Fruit fly (Drosophila melanogaster) whole organism, embryonic: ENCODE results near the gene CG14147.

Source experiments
- Asciz ChIP-seq: fragments of 200-800 bp; sonication (Bioruptor generic); optimal IDR thresholded peaks from 2 replicates; lab custom pipeline; 2017; ENCODE audit warnings: missing biosample characterization, mild to moderate bottlenecking, missing genetic modification characterization, missing genetic modification reagents
- Atf-2 ChIP-seq: fragments of 200-800 bp; sonication (Bioruptor generic); optimal IDR thresholded peaks from 2 replicates; lab custom pipeline; 2016; ENCODE audit warnings: missing biosample characterization, missing genetic modification characterization
- Bteb2 ChIP-seq: fragments of 200-800 bp; sonication (Bioruptor generic); optimal IDR thresholded peaks from 2 replicates; lab custom pipeline; 2016; ENCODE audit warnings: missing biosample characterization, missing genetic modification characterization
- CG11085 ChIP-seq: fragments of 200-800 bp; sonication (Bioruptor generic); IDR thresholded peaks from 2 replicates; pipeline ENCODE4 v1.3.6; 2022; ENCODE audit warnings: missing biosample characterization, missing genetic modification characterization
- CG11398 ChIP-seq: fragments of 200-800 bp; sonication (Bioruptor generic); optimal IDR thresholded peaks from 2 replicates; lab custom pipeline; 2016; ENCODE audit warnings: missing biosample characterization, missing genetic modification characterization
- CG11723 ChIP-seq: fragments of 200-800 bp; sonication (Bioruptor generic); optimal IDR thresholded peaks from 2 replicates; lab custom pipeline; 2017; ENCODE audit warnings: missing biosample characterization, mild to moderate bottlenecking, missing genetic modification characterization
- CG12219 ChIP-seq: fragments of 200-800 bp; sonication (Bioruptor generic); optimal IDR thresholded peaks from 3 replicates; lab custom pipeline; 2018; ENCODE audit warnings: missing biosample characterization, mild to moderate bottlenecking, missing genetic modification characterization
- CG1233 ChIP-seq: fragments of 200-800 bp; sonication (Bioruptor generic); optimal IDR thresholded peaks from 4 replicates; lab custom pipeline; 2018; ENCODE audit warnings: missing biosample characterization, mild to moderate bottlenecking, missing genetic modification characterization
- CG12659 ChIP-seq: fragments of 200-800 bp; sonication (Bioruptor generic); optimal IDR thresholded peaks from 3 replicates; lab custom pipeline; 2017; ENCODE audit warnings: mild to moderate bottlenecking, missing biosample characterization, missing genetic modification reagents, missing genetic modification characterization
- CG13287 ChIP-seq: fragments of 200-800 bp; sonication (Bioruptor generic); IDR thresholded peaks from 2 replicates; pipeline ENCODE4 v1.3.6; 2022; ENCODE audit warnings: missing biosample characterization, missing genetic modification characterization; ENCODE audit not compliant: partially characterized antibody
- CG15601 ChIP-seq: fragments of 200-800 bp; sonication (Bioruptor generic); optimal IDR thresholded peaks from 3 replicates; lab custom pipeline; 2019; ENCODE audit warnings: missing biosample characterization, mild to moderate bottlenecking, missing genetic modification characterization, moderate library complexity
- CG16813 ChIP-seq: fragments of 200-800 bp; sonication (Bioruptor generic); IDR thresholded peaks from 3 replicates; pipeline ENCODE4 v1.3.6; 2022; ENCODE audit warnings: missing biosample characterization, missing genetic modification characterization; ENCODE audit not compliant: partially characterized antibody
- CG17385 ChIP-seq: fragments of 200-800 bp; sonication (Bioruptor generic); optimal IDR thresholded peaks from 3 replicates; lab custom pipeline; 2018; ENCODE audit warnings: missing biosample characterization, mild to moderate bottlenecking, missing genetic modification characterization
- CG3163 ChIP-seq: fragments of 200-800 bp; sonication (Bioruptor generic); optimal IDR thresholded peaks from 3 replicates; lab custom pipeline; 2016; ENCODE audit warnings: missing biosample characterization, missing genetic modification characterization
- CG6175 ChIP-seq: fragments of 200-800 bp; sonication (Bioruptor generic); IDR thresholded peaks from 3 replicates; pipeline ENCODE4 v1.3.6; 2022; ENCODE audit warnings: missing biosample characterization, missing genetic modification characterization
- CG6683 ChIP-seq: fragments of 200-800 bp; sonication (Bioruptor generic); optimal IDR thresholded peaks from 2 replicates; lab custom pipeline; 2017; ENCODE audit warnings: missing biosample characterization, mild to moderate bottlenecking, missing genetic modification characterization, missing genetic modification reagents
- CG8944 ChIP-seq: fragments of 200-800 bp; sonication (Bioruptor generic); optimal IDR thresholded peaks from 3 replicates; lab custom pipeline; 2016; ENCODE audit warnings: missing biosample characterization, missing genetic modification characterization
- CG9876 ChIP-seq: fragments of 200-800 bp; sonication (Bioruptor generic); optimal IDR thresholded peaks from 2 replicates; lab custom pipeline; 2016; ENCODE audit warnings: missing biosample characterization, missing genetic modification characterization
- Chrac-16 ChIP-seq: fragments of 200-800 bp; sonication (Bioruptor generic); optimal IDR thresholded peaks from 3 replicates; lab custom pipeline; 2016; ENCODE audit warnings: missing biosample characterization, missing genetic modification characterization
- D ChIP-seq, 2 experiments: fragments of 200-800 bp in 1 of 2; fragments of >200 bp in 1 of 2; sonication (Bioruptor generic) in 1 of 2; optimal IDR thresholded peaks; 2 replicates in 1 of 2; 3 replicates in 1 of 2; lab custom pipeline; 2017; ENCODE audit warnings: mild to moderate bottlenecking in 1 of 2, missing biosample characterization in 1 of 2, missing genetic modification characterization in 1 of 2, missing genetic modification reagents in 1 of 2
- Dek ChIP-seq: fragments of 200-800 bp; sonication (Bioruptor generic); optimal IDR thresholded peaks from 3 replicates; lab custom pipeline; 2019; ENCODE audit warnings: missing biosample characterization, mild to moderate bottlenecking, missing genetic modification characterization, moderate library complexity
- Drgx ChIP-seq: fragments of 200-800 bp; sonication (Bioruptor generic); IDR thresholded peaks from 2 replicates; pipeline ENCODE4 v1.3.6; 2022; ENCODE audit warnings: missing biosample characterization, missing genetic modification characterization
- ERR ChIP-seq: fragments of 200-800 bp; sonication (Bioruptor generic); optimal IDR thresholded peaks from 2 replicates; lab custom pipeline; 2016; ENCODE audit warnings: missing biosample characterization, missing genetic modification characterization
- Elba2 ChIP-seq: fragments of 200-800 bp; sonication (Bioruptor generic); optimal IDR thresholded peaks from 3 replicates; lab custom pipeline; 2016; ENCODE audit warnings: missing biosample characterization, missing genetic modification characterization
- Fer3 ChIP-seq: fragments of 200-800 bp; sonication (Bioruptor generic); optimal IDR thresholded peaks from 2 replicates; lab custom pipeline; 2018; ENCODE audit warnings: missing biosample characterization, mild to moderate bottlenecking, missing genetic modification characterization, moderate library complexity
- MTF-1 ChIP-seq: fragments of 200-800 bp; sonication (Bioruptor generic); optimal IDR thresholded peaks from 2 replicates; lab custom pipeline; 2018; ENCODE audit warnings: missing biosample characterization, mild to moderate bottlenecking, missing genetic modification characterization, borderline replicate concordance
- Mad ChIP-seq: fragments of 200-800 bp; sonication (Bioruptor generic); optimal IDR thresholded peaks from 2 replicates; lab custom pipeline; 2016; ENCODE audit warnings: missing biosample characterization, missing genetic modification characterization
- Med ChIP-seq: fragments of 200-800 bp; sonication (Bioruptor generic); peaks from one replicate; lab custom pipeline; 2016; ENCODE audit warnings: missing biosample characterization, missing genetic modification characterization, mild to moderate bottlenecking, inconsistent platforms, moderate library complexity
- Ravus ChIP-seq: fragments of 200-800 bp; sonication (Bioruptor generic); IDR thresholded peaks from 2 replicates; pipeline ENCODE4 v1.3.6; 2022; ENCODE audit warnings: missing biosample characterization, missing genetic modification characterization
- Trl ChIP-seq, 3 experiments: fragments of >200 bp in 2 of 3; fragments of 200-800 bp in 1 of 3; sonication (Bioruptor generic) in 1 of 3; optimal IDR thresholded peaks; 2 replicates in 1 of 3; 3 replicates in 2 of 3; lab custom pipeline; 2016 to 2017; ENCODE audit warnings: missing biosample characterization in 1 of 3, missing genetic modification characterization in 1 of 3
- ash1 ChIP-seq: fragments of 200-800 bp; sonication (Bioruptor generic); optimal IDR thresholded peaks from 2 replicates; lab custom pipeline; 2018; ENCODE audit warnings: missing biosample characterization, mild to moderate bottlenecking, missing genetic modification characterization
- bcd ChIP-seq: fragments of 200-800 bp; sonication (Bioruptor generic); optimal IDR thresholded peaks from 2 replicates; lab custom pipeline; 2017; ENCODE audit warnings: missing biosample characterization, mild to moderate bottlenecking, missing genetic modification characterization
- chm ChIP-seq: fragments of 200-800 bp; sonication (Bioruptor generic); IDR thresholded peaks from 2 replicates; pipeline ENCODE4 v1.3.6; 2022; ENCODE audit warnings: missing biosample characterization, missing genetic modification characterization
- dmrt99B ChIP-seq: fragments of 200-800 bp; sonication (Bioruptor generic); optimal IDR thresholded peaks from 2 replicates; lab custom pipeline; 2018; ENCODE audit warnings: missing biosample characterization, mild to moderate bottlenecking, missing genetic modification characterization, moderate library complexity
- ewg ChIP-seq: fragments of 200-800 bp; sonication (Bioruptor generic); optimal IDR thresholded peaks from 3 replicates; lab custom pipeline; 2017; ENCODE audit warnings: mild to moderate bottlenecking, missing biosample characterization, missing genetic modification reagents, missing genetic modification characterization
- gem ChIP-seq: fragments of 200-800 bp; sonication (Bioruptor generic); optimal IDR thresholded peaks from 2 replicates; lab custom pipeline; 2019; ENCODE audit warnings: missing biosample characterization, mild to moderate bottlenecking, missing genetic modification characterization, moderate library complexity
- h ChIP-seq: fragments of >200 bp; optimal IDR thresholded peaks from 2 replicates; lab custom pipeline; 2017
- ind ChIP-seq: fragments of 200-800 bp; sonication (Bioruptor generic); optimal IDR thresholded peaks from 3 replicates; lab custom pipeline; 2016; ENCODE audit warnings: missing biosample characterization, missing genetic modification characterization
- lab ChIP-seq: fragments of 200-800 bp; sonication (Bioruptor generic); optimal IDR thresholded peaks from 3 replicates; lab custom pipeline; 2017; ENCODE audit warnings: missing biosample characterization, missing genetic modification characterization, mild to moderate bottlenecking, moderate library complexity, missing genetic modification reagents
- nmo ChIP-seq: fragments of 200-800 bp; sonication (Bioruptor generic); optimal IDR thresholded peaks from 2 replicates; lab custom pipeline; 2018; ENCODE audit warnings: missing biosample characterization, mild to moderate bottlenecking, missing genetic modification characterization, moderate library complexity
- nom ChIP-seq: fragments of 200-800 bp; sonication (Bioruptor generic); optimal IDR thresholded peaks from 2 replicates; lab custom pipeline; 2017; ENCODE audit warnings: missing biosample characterization, missing genetic modification characterization, mild to moderate bottlenecking, moderate library complexity, missing genetic modification reagents
- pho ChIP-seq: fragments of 200-800 bp; sonication (Bioruptor generic); optimal IDR thresholded peaks from 2 replicates; lab custom pipeline; 2016; ENCODE audit warnings: missing biosample characterization, missing genetic modification characterization
- sens ChIP-seq: fragments of 200-800 bp; sonication (Bioruptor generic); peaks from one replicate; lab custom pipeline; 2016; ENCODE audit warnings: missing biosample characterization, missing genetic modification characterization
- sima ChIP-seq: fragments of 200-800 bp; sonication (Bioruptor generic); optimal IDR thresholded peaks from 2 replicates; lab custom pipeline; 2016; ENCODE audit warnings: missing biosample characterization, missing genetic modification characterization
- slbo ChIP-seq: fragments of 200-800 bp; sonication (Bioruptor generic); IDR thresholded peaks from 2 replicates; pipeline ENCODE4 v1.3.6; 2022; ENCODE audit warnings: missing biosample characterization, missing genetic modification characterization
- sob ChIP-seq: fragments of 200-800 bp; sonication (Bioruptor generic); IDR thresholded peaks from 2 replicates; pipeline ENCODE4 v1.3.6; 2022; ENCODE audit warnings: missing biosample characterization, missing genetic modification characterization
- unc-4 ChIP-seq: fragments of 200-800 bp; sonication (Bioruptor generic); IDR thresholded peaks from 2 replicates; pipeline ENCODE4 v1.3.6; 2022; ENCODE audit warnings: missing biosample characterization, missing genetic modification characterization; ENCODE audit not compliant: partially characterized antibody
- vnd ChIP-seq: fragments of 200-800 bp; sonication (Bioruptor generic); IDR thresholded peaks from 3 replicates; pipeline ENCODE4 v1.3.6; 2022; ENCODE audit warnings: missing biosample characterization, missing genetic modification characterization; ENCODE audit not compliant: partially characterized antibody
- vvl ChIP-seq: fragments of 200-800 bp; sonication (Bioruptor generic); IDR thresholded peaks from 2 replicates; pipeline ENCODE4 v1.3.6; 2022; ENCODE audit warnings: missing biosample characterization, missing genetic modification characterization
- zfh1 ChIP-seq: fragments of 200-800 bp; sonication (Bioruptor generic); IDR thresholded peaks from 3 replicates; pipeline ENCODE4 v1.3.6; 2022; ENCODE audit warnings: missing biosample characterization, missing genetic modification characterization

Gene CG14147

DNA sequence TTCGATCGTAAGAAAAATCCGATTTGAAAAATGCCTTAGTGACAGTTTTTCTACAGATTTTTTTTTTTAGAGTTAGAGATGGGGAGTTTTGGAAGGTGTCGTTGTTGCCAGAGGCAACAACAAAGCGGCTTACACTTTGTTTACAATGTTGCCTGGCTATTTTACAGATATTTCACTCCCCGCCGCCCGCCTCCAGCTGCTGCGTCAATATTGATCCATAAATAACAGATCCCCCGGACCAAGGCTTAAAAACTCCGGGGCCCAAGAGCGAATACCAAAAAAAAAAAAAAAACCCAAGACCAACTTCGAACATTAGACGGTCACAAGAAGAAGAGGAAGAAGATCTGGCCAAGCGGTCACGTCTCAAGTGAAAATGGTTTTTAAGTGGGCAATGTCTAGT, 30.5 kb downstream of the CG14147 start (continued):
- no peak for TF ChIP-seq unc-4 (GFP tag; lab: Robert Waterston, UW)
- TF ChIP-seq ewg (GFP tag; lab: Kevin White, UChicago) = no peak
- TF ChIP-seq nom = no peak
- no peak for TF ChIP-seq dmrt99B
- peak; percentile 7 for TF ChIP-seq CG15601 (tag; lab: Kevin White, UChicago)
- TF ChIP-seq Fer3 (tag; lab: Kevin White, UChicago) = no peak
- peak; percentile 12 for TF ChIP-seq lab (GFP tag; lab: Kevin White, UChicago)
- TF ChIP-seq sima (GFP tag; lab: Kevin White, UChicago) = no peak
- peak; percentile 2 for TF ChIP-seq CG11723 (GFP tag; lab: Kevin White, UChicago)
- TF ChIP-seq sob = no peak
- no peak for TF ChIP-seq Atf-2 (GFP tag; lab: Kevin White, UChicago)
- no peak for TF ChIP-seq CG12219 (GFP tag; lab: Kevin White, UChicago)
- TF ChIP-seq CG1233 (GFP tag; lab: Kevin White, UChicago) = no peak
- no peak for TF ChIP-seq CG12659 (GFP tag; lab: Kevin White, UChicago)
- no peak for TF ChIP-seq nmo (GFP tag; lab: Kevin White, UChicago)
- no peak for TF ChIP-seq ERR
- no peak for TF ChIP-seq CG6175 (GFP tag; lab: Robert Waterston, UW)
- no peak for TF ChIP-seq Mad (GFP tag; lab: Kevin White, UChicago)
- TF ChIP-seq ash1 (GFP tag; lab: Kevin White, UChicago) = no peak
- no peak for TF ChIP-seq D (optimal IDR thresholded peaks at IDR 0.05; lab: Kevin White, UChicago)
- peak; percentile 5 for TF ChIP-seq D (GFP tag; optimal IDR thresholded peaks at IDR 0.05; lab: Kevin White, UChicago)
- TF ChIP-seq pho (GFP tag; lab: Kevin White, UChicago) = no peak
- no peak for TF ChIP-seq CG8944
- TF ChIP-seq CG16813 (GFP tag; lab: Robert Waterston, UW) = no peak
- 0 out of 2 replicates have a peak, but pooled peaks have one; percentile 5 for TF ChIP-seq vvl (GFP tag; lab: Robert Waterston, UW)
- no peak for TF ChIP-seq slbo (GFP tag; lab: Robert Waterston, UW)
- TF ChIP-seq Bteb2 = no peak
- TF ChIP-seq CG6683 (GFP tag; lab: Kevin White, UChicago) = no peak
- peak; percentile 19 for TF ChIP-seq bcd (GFP tag; lab: Kevin White, UChicago)
- TF ChIP-seq Elba2 (GFP tag; lab: Kevin White, UChicago) = no peak
- no peak for TF ChIP-seq vnd (GFP tag; lab: Robert Waterston, UW)
- TF ChIP-seq zfh1 (GFP tag; lab: Robert Waterston, UW) = peak; percentile 29; the same call in 1 of the 3 replicates
- TF ChIP-seq Chrac-16 (GFP tag; lab: Kevin White, UChicago) = no peak
- peak; percentile 52; the same call in 1 of the 2 replicates for TF ChIP-seq chm (GFP tag; lab: Robert Waterston, UW)
- TF ChIP-seq h (lab: Kevin White, UChicago) = no peak
- peak; percentile 22 for TF ChIP-seq CG11398
- TF ChIP-seq Med (GFP tag; lab: Kevin White, UChicago) = peak; percentile 46
- no peak for TF ChIP-seq Ravus (GFP tag; lab: Robert Waterston, UW)
- no peak for TF ChIP-seq CG13287 (GFP tag; lab: Robert Waterston, UW)
- TF ChIP-seq Asciz (GFP tag; lab: Kevin White, UChicago) = no peak
- TF ChIP-seq Trl (optimal IDR thresholded peaks at IDR 0.05; lab: Kevin White, UChicago) = no peak
- TF ChIP-seq Trl (GFP tag; optimal IDR thresholded peaks at IDR 0.05; lab: Kevin White, UChicago) = peak; percentile 22
- peak; percentile 19 for TF ChIP-seq gem
- TF ChIP-seq MTF-1 (GFP tag; lab: Kevin White, UChicago) = peak; percentile 31
- TF ChIP-seq Dek (tag; lab: Kevin White, UChicago) = no peak
- TF ChIP-seq Drgx = no peak
- no peak for TF ChIP-seq CG3163
- no peak for TF ChIP-seq CG11085
- no peak for TF ChIP-seq ind (GFP tag; lab: Kevin White, UChicago)
- no peak for TF ChIP-seq CG9876
- TF ChIP-seq CG17385 (GFP tag; lab: Kevin White, UChicago) = peak; percentile 13
- TF ChIP-seq sens (GFP tag; lab: Kevin White, UChicago) = peak; percentile 66
